Worm (Caenorhabditis elegans) whole organism, L4/young adult: ENCODE data around the gene unc-115.

Experiments used
- W03F9.2 ChIP-seq: fragments of 150-350 bp; optimal IDR thresholded peaks from 2 replicates; lab custom pipeline; 2014; ENCODE audit warnings: missing biosample characterization, missing genetic modification characterization
- dao-5 ChIP-seq: sonication (generic microtip); optimal IDR thresholded peaks from 2 replicates; lab custom pipeline; 2016; ENCODE audit warnings: missing genotype, missing genetic modification characterization, moderate library complexity, missing compliant biosample characterization
- him-1 ChIP-seq: sonication (generic microtip); optimal IDR thresholded peaks from 2 replicates; lab custom pipeline; 2016; ENCODE audit warnings: missing genotype, missing genetic modification reagents, missing genetic modification characterization, missing compliant biosample characterization

unc-115 gene

ce11 chrX:10146592-10146991, at the start of gene unc-115:
Gene unc-115, plus strand, starts transcription at chrX:10146892.
- no peak for TF ChIP-seq dao-5
- peak; percentile 88 for TF ChIP-seq him-1 (tag; lab: Kevin White, UChicago)
- peak; percentile 55 for TF ChIP-seq W03F9.2

ce11 chrX:10113677-10114076, 33.0 kb upstream of the unc-115 start:
- TF ChIP-seq him-1 (tag; lab: Kevin White, UChicago) = no peak
- no peak for TF ChIP-seq dao-5
- no peak for TF ChIP-seq W03F9.2

DNA sequence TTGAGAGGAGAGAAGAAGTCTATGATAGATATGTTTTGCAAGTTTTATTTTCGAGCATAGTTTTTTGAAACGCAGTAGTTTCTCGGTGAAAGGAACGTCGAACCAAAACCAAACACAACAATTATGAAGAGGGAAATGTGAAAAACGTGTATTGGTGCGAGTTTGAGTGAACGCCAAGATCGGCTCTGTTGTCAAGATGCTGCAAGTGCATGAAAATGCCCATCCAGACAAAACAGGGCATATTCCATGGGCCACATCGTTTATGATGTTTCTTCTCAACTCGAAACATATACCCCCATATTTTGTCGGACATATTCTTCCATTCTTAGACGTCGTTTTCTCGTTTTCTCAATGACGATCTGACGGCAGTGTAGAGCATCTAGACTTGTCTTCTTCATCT, 23.7 kb upstream of the unc-115 start:
- TF ChIP-seq W03F9.2 = no peak
- no peak for TF ChIP-seq dao-5
- no peak for TF ChIP-seq him-1 (tag; lab: Kevin White, UChicago)

- TF ChIP-seq W03F9.2 = no peak
Measured at ce11 chrX:10124338-10124737, 22.4 kb upstream of the unc-115 start.

ce11 chrX:10130159-10130558, 16.5 kb upstream of the unc-115 start:
- TF ChIP-seq dao-5 (no peak), W03F9.2 (no peak), him-1 (tag; lab: Kevin White, UChicago) (no peak)

DNA sequence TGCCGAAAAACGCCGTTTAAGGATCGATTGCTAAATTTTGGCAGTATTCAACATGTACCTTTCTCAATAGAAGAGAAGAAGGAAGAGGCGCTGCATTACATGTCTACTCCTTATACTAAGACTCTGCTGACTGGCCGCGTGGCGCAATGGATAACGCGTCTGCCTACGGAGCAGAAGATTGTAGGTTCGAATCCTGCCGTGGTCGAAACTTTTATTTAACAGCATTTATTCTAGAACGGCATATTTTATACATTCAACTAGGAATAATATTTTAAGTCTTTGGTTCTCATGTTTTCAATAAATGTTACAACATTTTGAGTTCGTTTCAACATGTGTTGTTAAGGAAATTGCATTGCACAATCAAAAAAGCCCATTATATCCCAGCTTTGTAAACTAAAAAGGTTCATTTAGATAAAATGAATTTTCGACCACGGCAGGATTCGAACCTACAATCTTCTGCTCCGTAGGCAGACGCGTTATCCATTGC, 14.1 kb upstream of the unc-115 start:
- TF ChIP-seq him-1 (tag; lab: Kevin White, UChicago) = peak; percentile 47

- TF ChIP-seq dao-5 (no peak), him-1 (tag; lab: Kevin White, UChicago) (no peak), W03F9.2 (no peak)
Measured at ce11 chrX:10133082-10133481, 13.6 kb upstream of the unc-115 start, which contains the start of gene unc-58. Gene unc-58, minus strand, starts transcription at chrX:10133182.

DNA sequence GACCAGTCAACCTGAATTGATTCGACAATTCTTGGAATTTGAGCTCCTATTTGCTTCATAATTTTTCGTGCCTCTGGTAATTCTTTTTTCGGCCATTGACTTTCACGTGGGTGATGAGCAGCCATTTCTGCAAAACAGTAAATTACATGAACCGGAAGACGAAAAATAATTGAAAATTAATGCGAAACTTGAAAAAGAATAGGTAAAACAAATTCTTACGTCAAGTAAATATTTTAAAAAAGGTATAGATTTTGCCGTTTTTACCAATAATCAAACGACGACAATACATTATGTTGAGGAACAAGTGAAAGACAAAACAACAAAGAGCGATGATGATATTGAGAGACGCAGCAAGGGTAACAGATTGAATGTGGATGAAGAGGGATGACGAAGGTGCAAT, 8.2 kb upstream of the unc-115 start, which contains the start of gene moc-1:
Gene moc-1 (minus strand): TSS at position 127 of the 400 bp plus-strand sequence.
- TF ChIP-seq W03F9.2 = no peak

DNA sequence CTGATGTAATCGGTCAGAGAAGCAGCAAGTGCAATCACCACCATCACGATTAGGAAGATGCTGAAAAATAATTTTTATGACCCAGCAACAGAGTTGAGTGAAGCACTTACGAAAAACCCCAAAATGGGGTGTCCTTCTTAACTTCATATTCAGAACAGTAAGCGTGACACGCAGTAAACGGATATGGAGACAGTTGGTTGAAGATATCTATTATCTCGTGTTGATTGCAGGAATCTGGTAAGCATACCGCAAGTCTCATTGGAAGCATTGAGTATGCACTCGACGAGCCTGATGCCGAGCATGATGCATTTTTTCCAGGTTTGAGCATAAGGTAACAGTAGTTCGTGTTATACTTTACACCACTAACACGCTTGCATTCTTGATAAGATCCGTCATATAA, 5.4 kb upstream of the unc-115 start:
- no peak for TF ChIP-seq dao-5
- no peak for TF ChIP-seq W03F9.2
- no peak for TF ChIP-seq him-1 (tag; lab: Kevin White, UChicago)

DNA sequence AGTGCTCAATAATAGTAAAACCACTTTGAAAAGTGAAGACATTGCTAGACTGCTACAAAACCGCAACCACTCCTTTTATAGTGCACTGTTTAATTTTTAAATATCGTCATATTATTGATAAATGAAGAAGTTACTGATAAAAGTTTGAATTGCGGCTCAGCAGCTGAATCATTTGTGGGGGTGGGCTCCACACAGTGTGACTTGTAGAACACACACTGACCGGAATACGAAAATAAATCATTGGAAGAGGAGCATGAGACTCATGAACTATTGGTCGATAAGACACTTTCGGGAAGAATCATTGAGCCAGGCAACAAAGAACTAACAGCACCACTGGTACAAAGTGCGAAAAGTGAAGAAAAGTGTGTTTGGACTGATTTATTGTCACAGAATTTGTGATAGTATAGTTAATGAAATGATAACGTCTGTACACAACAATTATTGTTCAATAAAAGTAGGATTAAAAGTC, 4.7 kb upstream of the unc-115 start, which contains the start of gene oac-14:
Gene oac-14 (minus strand): TSS at position 51 of the 469 bp plus-strand sequence.
- no peak for TF ChIP-seq dao-5

DNA sequence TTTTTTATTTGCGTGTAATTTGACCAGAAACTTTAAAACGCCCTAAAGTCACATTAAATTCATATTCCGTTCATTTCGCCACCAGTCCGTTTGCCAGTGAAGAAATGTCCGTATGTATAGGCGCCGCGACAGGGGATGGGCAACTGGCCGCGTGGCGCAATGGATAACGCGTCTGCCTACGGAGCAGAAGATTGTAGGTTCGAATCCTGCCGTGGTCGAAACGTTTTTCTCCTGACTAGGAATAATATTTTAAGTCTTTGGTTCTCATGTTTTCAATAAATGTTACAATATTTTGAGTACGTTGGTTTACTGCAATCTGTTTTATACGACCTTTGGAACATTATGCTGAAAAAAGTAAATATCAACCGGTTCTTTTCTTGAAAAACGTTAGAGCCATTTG, 1.7 kb upstream of the unc-115 start:
- TF ChIP-seq W03F9.2 (peak; percentile 32), dao-5 (peak; percentile 72), him-1 (tag; lab: Kevin White, UChicago) (peak; percentile 87)

ce11 chrX:10147236-10147635, 544 bp downstream of the unc-115 start:
- TF ChIP-seq W03F9.2 = no peak
- TF ChIP-seq dao-5 = no peak
- no peak for TF ChIP-seq him-1 (tag; lab: Kevin White, UChicago)

- peak; percentile 18 for TF ChIP-seq W03F9.2
- no peak for TF ChIP-seq him-1 (tag; lab: Kevin White, UChicago)
- no peak for TF ChIP-seq dao-5
Measured at ce11 chrX:10148235-10148872, 1.7 kb downstream of the unc-115 start.

- TF ChIP-seq dao-5 (no peak), W03F9.2 (no peak), him-1 (tag; lab: Kevin White, UChicago) (no peak)
Measured at ce11 chrX:10150918-10151317, 4.2 kb downstream of the unc-115 start.

ce11 chrX:10154317-10154942, 7.7 kb downstream of the unc-115 start, which contains the start of gene F09B9.5:
Gene F09B9.5, plus strand, starts transcription at chrX:10154817.
- no peak for TF ChIP-seq dao-5
- peak; percentile 10 for TF ChIP-seq him-1 (tag; lab: Kevin White, UChicago)
- TF ChIP-seq W03F9.2 = no peak
